Worm (Caenorhabditis elegans): ENCODE measurements around the gene Y55F3C.9.

Gene Y55F3C.9

ce11 chrIV:754357-754972, 26.5 kb upstream of the Y55F3C.9 start:
- TF ChIP-seq tbx-8 (GFP tag; optimal IDR thresholded peaks at IDR 0.05) (no peak), unc-62 (GFP tag; optimal IDR thresholded peaks at IDR 0.05) (no peak), mab-5 (tag; optimal IDR thresholded peaks at IDR 0.05) (no peak)

ce11 chrIV:749557-749956, 21.6 kb upstream of the Y55F3C.9 start:
- no peak for TF ChIP-seq snpc-4 (tag; optimal IDR thresholded peaks at IDR 0.05)
- no peak for TF ChIP-seq ces-1 (GFP tag; optimal IDR thresholded peaks at IDR 0.05)
- no peak for TF ChIP-seq ztf-11 (tag; optimal IDR thresholded peaks at IDR 0.05)
- TF ChIP-seq tbx-8 (GFP tag; optimal IDR thresholded peaks at IDR 0.05), result no peak
- no peak for TF ChIP-seq mep-1 (tag; optimal IDR thresholded peaks at IDR 0.05)
- TF ChIP-seq sptf-1 (tag; optimal IDR thresholded peaks at IDR 0.05), result no peak
- TF ChIP-seq pha-4 (tag; optimal IDR thresholded peaks at IDR 0.05), result no peak
- TF ChIP-seq unc-39 (tag; optimal IDR thresholded peaks at IDR 0.05), result no peak
- TF ChIP-seq M03D4.4 (tag; optimal IDR thresholded peaks at IDR 0.05), result no peak
- no peak for TF ChIP-seq ceh-39 (tag; optimal IDR thresholded peaks at IDR 0.05)
- TF ChIP-seq nhr-28 (tag; optimal IDR thresholded peaks at IDR 0.05), result no peak
- no peak for TF ChIP-seq lin-32 (GFP tag; optimal IDR thresholded peaks at IDR 0.05)
- no peak for TF ChIP-seq sem-2 (GFP tag; optimal IDR thresholded peaks at IDR 0.05)
- no peak for TF ChIP-seq nhr-76 (tag; optimal IDR thresholded peaks at IDR 0.05)
- TF ChIP-seq mls-2 (tag; optimal IDR thresholded peaks at IDR 0.05), result no peak
- no peak for TF ChIP-seq mab-5 (tag; optimal IDR thresholded peaks at IDR 0.05)
- TF ChIP-seq cnd-1 (tag; optimal IDR thresholded peaks at IDR 0.05), result no peak

ce11 chrIV:746333-746732, 18.3 kb upstream of the Y55F3C.9 start:
- no peak for TF ChIP-seq sem-2 (GFP tag; optimal IDR thresholded peaks at IDR 0.05)
- TF ChIP-seq ceh-83 (GFP tag; optimal IDR thresholded peaks at IDR 0.05), result no peak
- TF ChIP-seq drap-1 (GFP tag; optimal IDR thresholded peaks at IDR 0.05), result no peak
- TF ChIP-seq elt-3 (tag; optimal IDR thresholded peaks at IDR 0.05), result no peak
- TF ChIP-seq flh-1 (GFP tag; optimal IDR thresholded peaks at IDR 0.05), result no peak
- TF ChIP-seq ceh-43 (GFP tag; optimal IDR thresholded peaks at IDR 0.05), result no peak
- TF ChIP-seq elt-1 (tag; optimal IDR thresholded peaks at IDR 0.05; ENCODE audit: borderline replicate concordance, insufficient read depth), result no peak
- no peak for TF ChIP-seq ham-2 (GFP tag; optimal IDR thresholded peaks at IDR 0.05)
- TF ChIP-seq tbx-8 (GFP tag; optimal IDR thresholded peaks at IDR 0.05), result no peak
- no peak for TF ChIP-seq lin-13 (tag; optimal IDR thresholded peaks at IDR 0.05)
- no peak for TF ChIP-seq lin-32 (GFP tag; optimal IDR thresholded peaks at IDR 0.05)

ce11 chrIV:741831-742230, 13.8 kb upstream of the Y55F3C.9 start:
- TF ChIP-seq ceh-43 (GFP tag; optimal IDR thresholded peaks at IDR 0.05) (no peak), unc-62 (GFP tag; optimal IDR thresholded peaks at IDR 0.05) (peak; percentile 53)

- TF ChIP-seq ces-1 (GFP tag; optimal IDR thresholded peaks at IDR 0.05) (peak; percentile 48), elt-3 (tag; optimal IDR thresholded peaks at IDR 0.05) (no peak), nhr-2 (tag; optimal IDR thresholded peaks at IDR 0.05) (peak; percentile 17), mab-5 (tag; optimal IDR thresholded peaks at IDR 0.05) (peak; percentile 80), unc-120 (tag; optimal IDR thresholded peaks at IDR 0.05; ENCODE audit: poor library complexity, severe bottlenecking) (peak; percentile 41), hlh-1 (tag; optimal IDR thresholded peaks at IDR 0.05) (peak; percentile 78), flh-1 (GFP tag; optimal IDR thresholded peaks at IDR 0.05) (no peak), nhr-12 (tag; optimal IDR thresholded peaks at IDR 0.05) (no peak), unc-62 (GFP tag; optimal IDR thresholded peaks at IDR 0.05) (peak; percentile 95), nhr-28 (tag; optimal IDR thresholded peaks at IDR 0.05) (no peak)
These were observed 12.7 kb upstream of the Y55F3C.9 start for ce11 chrIV:740674-741073.

- no peak for TF ChIP-seq sem-2 (GFP tag; optimal IDR thresholded peaks at IDR 0.05)
- peak; percentile 79 for TF ChIP-seq unc-62 (GFP tag; optimal IDR thresholded peaks at IDR 0.05)
These were observed 8.5 kb upstream of the Y55F3C.9 start, which contains the start of gene kvs-5 for ce11 chrIV:736447-736846. TSS of gene kvs-5 (plus strand) at chrIV:736747.

Measured in whole organism, mixed stage, embryonic.